Worm (Caenorhabditis elegans): Measurements from ENCODE around the gene F46C5.10.

DNA sequence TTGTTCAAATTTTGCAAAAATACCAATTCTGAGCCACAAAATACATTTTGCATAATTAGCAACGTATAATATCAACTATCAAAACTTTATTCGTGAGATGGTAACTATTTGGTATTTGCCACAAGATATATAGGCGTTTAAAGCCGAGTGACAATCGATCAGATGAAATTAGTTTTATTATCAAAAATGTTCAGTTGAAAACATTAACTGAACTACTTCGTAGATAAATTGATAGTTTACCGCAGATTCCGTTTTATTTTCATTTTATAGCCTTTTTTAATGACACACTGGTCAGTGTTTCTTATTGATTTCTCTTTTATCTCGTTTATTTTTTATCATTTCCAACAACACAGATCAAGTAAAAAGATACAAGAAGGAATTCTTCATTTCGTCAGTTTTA is 1.6 kb downstream of the F46C5.10 start:
- TF ChIP-seq nhr-28 (tag; optimal IDR thresholded peaks at IDR 0.05) (no peak), fkh-10 (GFP tag; optimal IDR thresholded peaks at IDR 0.05) (no peak), dpl-1 (GFP tag; optimal IDR thresholded peaks at IDR 0.05) (no peak), skn-1 (tag; optimal IDR thresholded peaks at IDR 0.05) (no peak), ama-1 (optimal IDR thresholded peaks at IDR 0.05) (no peak), blmp-1 (tag; optimal IDR thresholded peaks at IDR 0.05) (peak; percentile 32), lin-35 (GFP tag; optimal IDR thresholded peaks at IDR 0.05) (peak in 1 of 2 experiments; percentile 32), ceh-63 (GFP tag; optimal IDR thresholded peaks at IDR 0.05) (no peak), lin-13 (GFP tag; optimal IDR thresholded peaks at IDR 0.05) (no peak), nhr-11 (tag; optimal IDR thresholded peaks at IDR 0.05) (no peak), unc-62 (GFP tag; optimal IDR thresholded peaks at IDR 0.05) (no peak)

All from whole organism, L1 larva.